Worm (Caenorhabditis elegans): ENCODE measurements around the gene cyp-33D3.

DNA sequence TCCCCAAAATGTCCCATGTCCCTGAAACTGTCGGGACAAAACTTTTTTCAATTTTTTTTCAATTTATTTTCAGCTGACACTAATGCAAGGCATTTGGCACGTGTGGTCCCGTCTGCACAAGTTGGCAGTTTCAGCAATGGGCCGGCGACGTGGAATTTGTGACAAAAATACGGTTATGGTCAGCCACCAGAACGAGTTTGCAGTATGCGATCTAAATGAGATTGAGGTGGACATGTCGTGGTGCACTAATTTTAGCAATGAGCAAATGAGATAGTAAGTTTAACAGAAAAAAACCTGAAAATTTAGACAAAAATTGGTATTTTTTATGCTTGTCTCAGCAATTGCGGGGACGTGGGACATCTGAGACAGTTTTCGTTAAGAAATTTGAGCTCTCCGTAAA, 5.4 kb upstream of the cyp-33D3 start:
- no peak for TF ChIP-seq ceh-9 (tag; optimal IDR thresholded peaks at IDR 0.05)
- TF ChIP-seq hlh-30 (tag; optimal IDR thresholded peaks at IDR 0.05; ENCODE audit: insufficient read depth): no peak
- no peak for TF ChIP-seq unc-55 (GFP tag; optimal IDR thresholded peaks at IDR 0.05)
